Worm (Caenorhabditis elegans): ENCODE results near the gene C46F9.6.

- TF ChIP-seq nhr-12 (tag; optimal IDR thresholded peaks at IDR 0.05): no peak
- TF ChIP-seq aly-2 (tag; optimal IDR thresholded peaks at IDR 0.05): no peak
- TF ChIP-seq lsy-2 (tag; optimal IDR thresholded peaks at IDR 0.05): no peak
- no peak for TF ChIP-seq ztf-4 (tag; optimal IDR thresholded peaks at IDR 0.05)
- TF ChIP-seq ama-1 (optimal IDR thresholded peaks at IDR 0.05): no peak
- TF ChIP-seq nhr-237 (tag; optimal IDR thresholded peaks at IDR 0.05): no peak
- TF ChIP-seq F13H6.1 (tag; optimal IDR thresholded peaks at IDR 0.05): no peak
- no peak for TF ChIP-seq nhr-77 (tag; optimal IDR thresholded peaks at IDR 0.05)
- TF ChIP-seq ztf-11 (tag; optimal IDR thresholded peaks at IDR 0.05): no peak
- TF ChIP-seq snpc-4 (tag; optimal IDR thresholded peaks at IDR 0.05): no peak
- TF ChIP-seq lin-13 (GFP tag; optimal IDR thresholded peaks at IDR 0.05): no peak
- no peak for TF ChIP-seq blmp-1 (tag; optimal IDR thresholded peaks at IDR 0.05; ENCODE audit: insufficient read depth)
- no peak for TF ChIP-seq egl-27 (tag; optimal IDR thresholded peaks at IDR 0.05)
- TF ChIP-seq unc-39 (tag; optimal IDR thresholded peaks at IDR 0.05): no peak
Measured at ce11 chrII:1924459-1924858, 26.4 kb downstream of the C46F9.6 start, which contains the start of gene F52C6.3.
